Worm (Caenorhabditis elegans) whole organism, L4 larva: Measurements from ENCODE around the gene F53A9.8.

ENCODE experiments used
- F26F4.8 ChIP-seq: fragments of 200-800 bp; sonication (Bioruptor generic); conservative IDR thresholded peaks from 2 replicates; pipeline ENCODE4 v1.3.6; 2022; ENCODE audit warnings: missing genetic modification characterization, missing compliant biosample characterization
- F37D6.2 ChIP-seq: sonication (generic microtip); optimal IDR thresholded peaks from 2 replicates; lab custom pipeline; 2016; ENCODE audit warnings: mild to moderate bottlenecking, missing genetic modification characterization, missing compliant biosample characterization
- Y48G9A.11 ChIP-seq: fragments of 200-800 bp; sonication (Bioruptor generic); IDR thresholded peaks from 2 replicates; pipeline ENCODE4 v1.3.6; 2022; ENCODE audit warnings: missing genetic modification reagents, missing genetic modification characterization, missing compliant biosample characterization
- aha-1 ChIP-seq: fragments of 150-350 bp; peaks from one replicate; lab custom pipeline; 2014; ENCODE audit warnings: missing biosample characterization, missing genetic modification characterization
- arid-1 ChIP-seq: fragments of 200-800 bp; sonication (Bioruptor generic); conservative IDR thresholded peaks from 2 replicates; pipeline ENCODE4 v1.3.6; 2022; ENCODE audit warnings: missing genetic modification reagents, missing genetic modification characterization, missing compliant biosample characterization
- ceh-62 ChIP-seq: sonication (generic microtip); optimal IDR thresholded peaks from 2 replicates; lab custom pipeline; 2017; ENCODE audit warnings: missing biosample characterization, missing genetic modification characterization
- daf-16 ChIP-seq, 3 experiments: sonication (generic microtip); optimal IDR thresholded peaks; 2 replicates each; lab custom pipeline; 2016 to 2017; ENCODE audit warnings: missing genetic modification characterization in 3 of 3, missing genetic modification reagents in 3 of 3, mild to moderate bottlenecking in 2 of 3, missing compliant biosample characterization in 2 of 3, missing biosample characterization in 1 of 3, moderate library complexity in 1 of 3
- dmd-6 ChIP-seq: fragments of 200-800 bp; sonication (Bioruptor generic); IDR thresholded peaks from 2 replicates; pipeline ENCODE4 v1.3.6; 2022; ENCODE audit warnings: missing genetic modification reagents, missing genetic modification characterization, missing compliant biosample characterization
- dve-1 ChIP-seq: sonication (generic microtip); optimal IDR thresholded peaks from 2 replicates; lab custom pipeline; 2017; ENCODE audit warnings: antibody characterized with exemption, mild to moderate bottlenecking, missing genetic modification characterization, missing compliant biosample characterization; ENCODE audit not compliant: insufficient read depth
- fos-1 ChIP-seq: fragments of 150-350 bp; optimal IDR thresholded peaks from 2 replicates; lab custom pipeline; 2014; ENCODE audit warnings: missing biosample characterization, missing genetic modification characterization
- gei-8 ChIP-seq: fragments of 200-800 bp; sonication (Bioruptor generic); optimal IDR thresholded peaks from 2 replicates; lab custom pipeline; 2018; ENCODE audit warnings: mild to moderate bottlenecking, missing genetic modification characterization, missing compliant biosample characterization
- hlh-11 ChIP-seq: fragments of 200-800 bp; sonication (Bioruptor generic); optimal IDR thresholded peaks from 2 replicates; lab custom pipeline; 2018; ENCODE audit warnings: mild to moderate bottlenecking, missing genetic modification characterization, missing compliant biosample characterization
- hlh-30 ChIP-seq: sonication (generic microtip); optimal IDR thresholded peaks from 2 replicates; lab custom pipeline; 2017; ENCODE audit warnings: antibody characterized with exemption, mild to moderate bottlenecking, missing genetic modification characterization, missing compliant biosample characterization; ENCODE audit not compliant: insufficient read depth
- lin-1 ChIP-seq: fragments of 200-800 bp; sonication (Bioruptor generic); IDR thresholded peaks from 2 replicates; pipeline ENCODE4 v1.3.6; 2022; ENCODE audit warnings: missing genetic modification reagents, missing genetic modification characterization, missing compliant biosample characterization
- lsy-2 ChIP-seq, 2 experiments: fragments of 150-350 bp in 1 of 2; sonication (generic microtip) in 1 of 2; optimal IDR thresholded peaks; 2 replicates each; lab custom pipeline; 2014 to 2017; ENCODE audit warnings: missing biosample characterization in 2 of 2, missing genetic modification characterization in 2 of 2
- madf-5 ChIP-seq, 2 experiments: fragments of 200-800 bp; sonication (Bioruptor generic); IDR thresholded peaks; 2 replicates each; pipeline ENCODE4 v1.3.6; 2022; ENCODE audit warnings: missing compliant biosample characterization in 2 of 2, missing genetic modification characterization in 2 of 2
- madf-9 ChIP-seq: fragments of 200-800 bp; sonication (Bioruptor generic); conservative IDR thresholded peaks from 2 replicates; pipeline ENCODE4 v1.3.6; 2022; ENCODE audit warnings: missing genetic modification reagents, missing genetic modification characterization, missing compliant biosample characterization
- mdl-1 ChIP-seq, 2 experiments: fragments of 150-350 bp in 1 of 2; sonication (generic microtip) in 1 of 2; optimal IDR thresholded peaks; 2 replicates each; lab custom pipeline; 2014 to 2017; ENCODE audit warnings: missing biosample characterization in 2 of 2, missing genetic modification characterization in 2 of 2
- mep-1 ChIP-seq: fragments of 150-350 bp; sonication (generic microtip); optimal IDR thresholded peaks from 3 replicates; lab custom pipeline; 2014; ENCODE audit warnings: missing biosample characterization, missing genetic modification characterization
- mes-2 ChIP-seq: sonication (generic microtip); optimal IDR thresholded peaks from 2 replicates; lab custom pipeline; 2016; ENCODE audit warnings: missing genotype, mild to moderate bottlenecking, missing genetic modification characterization, missing compliant biosample characterization; ENCODE audit not compliant: poor library complexity, severe bottlenecking
- mxl-2 ChIP-seq: fragments of 200-800 bp; sonication (Bioruptor generic); conservative IDR thresholded peaks from 2 replicates; pipeline ENCODE4 v1.3.6; 2022; ENCODE audit warnings: missing genetic modification reagents, missing genetic modification characterization, missing compliant biosample characterization
- mxl-3 ChIP-seq: fragments of 200-800 bp; sonication (Bioruptor generic); optimal IDR thresholded peaks from 2 replicates; lab custom pipeline; 2018; ENCODE audit warnings: mild to moderate bottlenecking, missing genetic modification characterization, missing compliant biosample characterization
- nhr-25 ChIP-seq: sonication (generic microtip); optimal IDR thresholded peaks from 2 replicates; lab custom pipeline; 2017; ENCODE audit warnings: missing genetic modification characterization, mild to moderate bottlenecking, missing compliant biosample characterization, antibody characterized with exemption, moderate library complexity, borderline replicate concordance; ENCODE audit not compliant: insufficient read depth
- nhr-28 ChIP-seq: fragments of 150-350 bp; optimal IDR thresholded peaks from 2 replicates; lab custom pipeline; 2014; ENCODE audit warnings: missing biosample characterization, missing genetic modification characterization
- nhr-42 ChIP-seq: fragments of 200-800 bp; sonication (Bioruptor generic); IDR thresholded peaks from 2 replicates; pipeline ENCODE4 v1.3.6; 2022; ENCODE audit warnings: missing genetic modification characterization, missing compliant biosample characterization
- nhr-48 ChIP-seq: sonication (generic microtip); optimal IDR thresholded peaks from 2 replicates; lab custom pipeline; 2016; ENCODE audit warnings: mild to moderate bottlenecking, missing genetic modification characterization, missing compliant biosample characterization
- nhr-77 ChIP-seq: fragments of 150-350 bp; optimal IDR thresholded peaks from 2 replicates; lab custom pipeline; 2014; ENCODE audit warnings: missing biosample characterization, missing genetic modification characterization
- php-3 ChIP-seq: fragments of 200-800 bp; sonication (Bioruptor generic); IDR thresholded peaks from 2 replicates; pipeline ENCODE4 v1.3.6; 2022; ENCODE audit warnings: missing genetic modification reagents, missing genetic modification characterization, missing compliant biosample characterization
- pqm-1 ChIP-seq: sonication (generic microtip); optimal IDR thresholded peaks from 2 replicates; lab custom pipeline; 2017; ENCODE audit warnings: missing biosample characterization, missing genetic modification characterization
- set-16 ChIP-seq: fragments of 200-800 bp; sonication (Bioruptor generic); IDR thresholded peaks from 2 replicates; pipeline ENCODE4 v1.3.6; 2022; ENCODE audit warnings: missing genetic modification reagents, missing genetic modification characterization, missing compliant biosample characterization
- skn-1 ChIP-seq: fragments of 150-350 bp; optimal IDR thresholded peaks from 2 replicates; lab custom pipeline; 2014; ENCODE audit warnings: missing biosample characterization, missing genetic modification characterization
- spr-3 ChIP-seq: fragments of 200-800 bp; sonication (Bioruptor generic); optimal IDR thresholded peaks from 2 replicates; lab custom pipeline; 2018; ENCODE audit warnings: mild to moderate bottlenecking, missing genetic modification characterization, missing compliant biosample characterization
- tra-1 ChIP-seq: fragments of 200-800 bp; sonication (Bioruptor generic); IDR thresholded peaks from 2 replicates; pipeline ENCODE4 v1.3.6; 2022; ENCODE audit warnings: missing genetic modification reagents, missing genetic modification characterization, missing compliant biosample characterization
- unc-62 ChIP-seq, 3 experiments: fragments of 150-350 bp in 1 of 3; sonication (generic microtip); optimal IDR thresholded peaks in 2 of 3; peaks in 1 of 3; 1 replicate in 1 of 3; 2 replicates in 2 of 3; lab custom pipeline; 2014 to 2017; ENCODE audit warnings: missing biosample characterization in 3 of 3, missing genetic modification characterization in 3 of 3, missing genetic modification reagents in 3 of 3, missing genotype in 1 of 3
- ztf-11 ChIP-seq: fragments of 150-350 bp; optimal IDR thresholded peaks from 2 replicates; lab custom pipeline; 2014; ENCODE audit warnings: missing biosample characterization, missing genetic modification characterization

F53A9.8 gene

ce11 chrX:8681600-8681999 is 37.1 kb downstream of the F53A9.8 start, which contains the start of gene K09E2.1:
Gene K09E2.1 (plus strand): TSS chrX:8681900.
- TF ChIP-seq skn-1, result no peak
- TF ChIP-seq Y48G9A.11 (GFP tag; lab: Robert Waterston, UW), result no peak
- TF ChIP-seq lin-1, result no peak
- TF ChIP-seq ceh-62 (tag; lab: Kevin White, UChicago), result no peak
- TF ChIP-seq mes-2 (tag; lab: Kevin White, UChicago), result no peak
- no peak for TF ChIP-seq nhr-25 (tag; lab: Kevin White, UChicago)
- no peak for TF ChIP-seq spr-3 (GFP tag; lab: Kevin White, UChicago)

ce11 chrX:8677873-8678272 is 40.8 kb downstream of the F53A9.8 start:
- peak; percentile 64 for TF ChIP-seq hlh-30 (tag; lab: Kevin White, UChicago)
- TF ChIP-seq mep-1 (tag; lab: Kevin White, UChicago), result no peak
- TF ChIP-seq unc-62 (GFP tag; optimal IDR thresholded peaks at IDR 0.05 in 1 of 2; lab: Kevin White, UChicago), result peak in 1 of 2 experiments; percentile 37
- TF ChIP-seq unc-62 (tag; optimal IDR thresholded peaks at IDR 0.05; lab: Kevin White, UChicago), result no peak
- TF ChIP-seq nhr-28 (tag; lab: Kevin White, UChicago), result peak; percentile 58

DNA sequence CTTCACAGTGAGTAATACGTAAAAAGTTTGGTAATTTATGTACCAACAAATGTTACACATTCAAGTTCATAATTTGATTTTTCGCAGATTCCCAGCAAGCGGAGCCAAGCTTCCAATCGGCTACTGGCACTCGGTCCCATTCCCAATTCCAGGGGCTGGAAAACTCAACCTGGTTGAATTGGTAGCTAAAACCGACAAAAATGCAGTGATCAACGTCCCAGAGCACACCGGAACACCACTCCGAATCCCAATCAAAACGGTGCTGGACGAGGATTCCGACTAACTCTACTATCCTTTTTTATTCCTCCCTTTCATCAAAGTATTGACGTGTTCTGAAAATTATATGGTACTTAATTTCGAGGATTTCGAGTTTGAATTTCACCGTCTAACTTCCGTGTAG is 41.4 kb downstream of the F53A9.8 start:
- no peak for TF ChIP-seq tra-1
- peak in 1 of 2 experiments; percentile 96 for TF ChIP-seq unc-62 (GFP tag; optimal IDR thresholded peaks at IDR 0.05 in 1 of 2; lab: Kevin White, UChicago)
- no peak for TF ChIP-seq unc-62 (tag; optimal IDR thresholded peaks at IDR 0.05; lab: Kevin White, UChicago)

- TF ChIP-seq mep-1 (tag; lab: Kevin White, UChicago), result peak; percentile 54
- peak; percentile 63 for TF ChIP-seq pqm-1 (tag; lab: Kevin White, UChicago)
- TF ChIP-seq F26F4.8 (GFP tag; lab: Robert Waterston, UW), result no peak
- no peak for TF ChIP-seq lsy-2 (tag; optimal IDR thresholded peaks at IDR 0.05; lab: Kevin White, UChicago)
- peak; percentile 81 for TF ChIP-seq hlh-11 (tag; lab: Kevin White, UChicago)
- TF ChIP-seq dve-1, result peak; percentile 64
- no peak for TF ChIP-seq set-16 (GFP tag; lab: Robert Waterston, UW)
- peak; percentile 25 for TF ChIP-seq nhr-25 (tag; lab: Kevin White, UChicago)
- no peak for TF ChIP-seq madf-5 (GFP tag; IDR thresholded peaks at IDR 0.05; lab: Robert Waterston, UW)
- peak in 1 of 2 experiments; percentile 3 for TF ChIP-seq daf-16 (GFP tag; optimal IDR thresholded peaks at IDR 0.05; lab: Kevin White, UChicago)
- TF ChIP-seq daf-16 (tag; optimal IDR thresholded peaks at IDR 0.05; lab: Kevin White, UChicago), result peak; percentile 69
- TF ChIP-seq nhr-42 (GFP tag; lab: Robert Waterston, UW), result 0 out of 2 replicates have a peak, but pooled peaks have one; percentile 44
- TF ChIP-seq arid-1, result no peak
- peak; percentile 34 for TF ChIP-seq gei-8 (GFP tag; lab: Kevin White, UChicago)
- TF ChIP-seq dmd-6 (GFP tag; lab: Robert Waterston, UW), result peak; percentile 95
- no peak for TF ChIP-seq mes-2 (tag; lab: Kevin White, UChicago)
- no peak for TF ChIP-seq F37D6.2 (tag; lab: Kevin White, UChicago)
- TF ChIP-seq aha-1 (tag; lab: Kevin White, UChicago), result peak; percentile 90
- no peak for TF ChIP-seq mxl-2 (GFP tag; lab: Robert Waterston, UW)
- no peak for TF ChIP-seq fos-1 (tag; lab: Kevin White, UChicago)
- TF ChIP-seq madf-9 (GFP tag; lab: Robert Waterston, UW), result no peak
- TF ChIP-seq nhr-77 (tag; lab: Kevin White, UChicago), result peak; percentile 83
- peak; percentile 81 for TF ChIP-seq tra-1
- peak; percentile 81 for TF ChIP-seq nhr-28 (tag; lab: Kevin White, UChicago)
- TF ChIP-seq hlh-30 (tag; lab: Kevin White, UChicago), result peak; percentile 93
- TF ChIP-seq ztf-11 (tag; lab: Kevin White, UChicago), result no peak
- peak; percentile 23 for TF ChIP-seq mxl-3 (GFP tag; lab: Kevin White, UChicago)
- TF ChIP-seq mdl-1 (tag; optimal IDR thresholded peaks at IDR 0.05; lab: Kevin White, UChicago), result peak; percentile 63 to 88
- TF ChIP-seq nhr-48 (tag; lab: Kevin White, UChicago), result peak; percentile 86
- TF ChIP-seq php-3, result peak; percentile 42; the same call in 1 of the 2 replicates
Observed at ce11 chrX:8676088-8676779, 42.5 kb downstream of the F53A9.8 start.
